Worm (Caenorhabditis elegans): Measurements from ENCODE around the gene C36B7.2.

C36B7.2 gene

ce11 chrX:7157483-7157882 lies 51.3 kb downstream of the C36B7.2 start:
- no peak for TF ChIP-seq ama-1 (optimal IDR thresholded peaks at IDR 0.05)
- TF ChIP-seq F13C5.2 (tag; optimal IDR thresholded peaks at IDR 0.05), result no peak
